Fruit fly (Drosophila melanogaster) whole organism, embryonic: Measurements from ENCODE around the gene Crtc.

ENCODE experiments used
- B-H1 ChIP-seq: fragments of 200-800 bp; sonication (Bioruptor generic); IDR thresholded peaks from 3 replicates; pipeline ENCODE4 v1.3.6; 2022; ENCODE audit warnings: missing biosample characterization, missing genetic modification characterization
- Blimp-1 ChIP-seq: fragments of 200-800 bp; sonication (Bioruptor generic); optimal IDR thresholded peaks from 3 replicates; lab custom pipeline; 2018; ENCODE audit warnings: missing biosample characterization, missing genetic modification characterization, mild to moderate bottlenecking, moderate library complexity, missing genetic modification reagents
- CG10274 ChIP-seq: fragments of 200-800 bp; sonication (Bioruptor generic); optimal IDR thresholded peaks from 3 replicates; lab custom pipeline; 2017; ENCODE audit warnings: missing biosample characterization, mild to moderate bottlenecking, missing genetic modification characterization
- CG10366 ChIP-seq: fragments of 200-800 bp; sonication (Bioruptor generic); IDR thresholded peaks from 2 replicates; pipeline ENCODE4 v1.3.6; 2022; ENCODE audit warnings: missing biosample characterization, missing genetic modification characterization
- CG11247 ChIP-seq: fragments of 200-800 bp; sonication (Bioruptor generic); IDR thresholded peaks from 2 replicates; pipeline ENCODE4 v1.3.6; 2022; ENCODE audit warnings: missing biosample characterization, missing genetic modification characterization
- CG11560 ChIP-seq: fragments of 200-800 bp; sonication (Bioruptor generic); IDR thresholded peaks from 3 replicates; pipeline ENCODE4 v1.3.6; 2022; ENCODE audit warnings: missing biosample characterization, missing genetic modification characterization
- CG12104 ChIP-seq: fragments of 200-800 bp; sonication (Bioruptor generic); optimal IDR thresholded peaks from 3 replicates; lab custom pipeline; 2016; ENCODE audit warnings: missing biosample characterization, missing genetic modification characterization
- CG13424 ChIP-seq: fragments of 200-800 bp; sonication (Bioruptor generic); optimal IDR thresholded peaks from 2 replicates; lab custom pipeline; 2019; ENCODE audit warnings: missing biosample characterization, mild to moderate bottlenecking, missing genetic modification characterization, moderate library complexity
- CG14014 ChIP-seq: fragments of 200-800 bp; sonication (Bioruptor generic); IDR thresholded peaks from 2 replicates; pipeline ENCODE4 v1.3.6; 2022; ENCODE audit warnings: missing biosample characterization, missing genetic modification characterization
- CG15601 ChIP-seq: fragments of 200-800 bp; sonication (Bioruptor generic); optimal IDR thresholded peaks from 3 replicates; lab custom pipeline; 2019; ENCODE audit warnings: missing biosample characterization, mild to moderate bottlenecking, missing genetic modification characterization, moderate library complexity
- CG16779 ChIP-seq: fragments of 200-800 bp; sonication (Bioruptor generic); IDR thresholded peaks from 2 replicates; pipeline ENCODE4 v1.3.6; 2022; ENCODE audit warnings: missing biosample characterization, missing genetic modification characterization
- CG18476 ChIP-seq: fragments of 200-800 bp; sonication (Bioruptor generic); optimal IDR thresholded peaks from 2 replicates; lab custom pipeline; 2016; ENCODE audit warnings: missing biosample characterization, mild to moderate bottlenecking, missing genetic modification characterization
- CG2712 ChIP-seq: fragments of 200-800 bp; optimal IDR thresholded peaks from 3 replicates; lab custom pipeline; 2019; ENCODE audit warnings: missing biosample characterization, mild to moderate bottlenecking, missing genetic modification characterization, moderate library complexity
- CG2875 ChIP-seq: fragments of 200-800 bp; sonication (Bioruptor generic); optimal IDR thresholded peaks from 2 replicates; lab custom pipeline; 2017; ENCODE audit warnings: missing biosample characterization, mild to moderate bottlenecking, missing genetic modification characterization, missing genetic modification reagents
- CG31224 ChIP-seq: fragments of 200-800 bp; sonication (Bioruptor generic); IDR thresholded peaks from 2 replicates; pipeline ENCODE4 v1.3.6; 2022; ENCODE audit warnings: missing biosample characterization, missing genetic modification characterization
- CG4282 ChIP-seq: fragments of 200-800 bp; sonication (Bioruptor generic); optimal IDR thresholded peaks from 2 replicates; lab custom pipeline; 2016; ENCODE audit warnings: missing biosample characterization, missing genetic modification characterization
- CG43689 ChIP-seq: fragments of 200-800 bp; sonication (Bioruptor generic); IDR thresholded peaks from 2 replicates; pipeline ENCODE4 v1.3.6; 2022; ENCODE audit warnings: missing biosample characterization, missing genetic modification characterization
- CG4404 ChIP-seq: fragments of 200-800 bp; sonication (Bioruptor generic); IDR thresholded peaks from 2 replicates; pipeline ENCODE4 v1.3.6; 2022; ENCODE audit warnings: missing biosample characterization, missing genetic modification characterization
- CG8924 ChIP-seq: fragments of 200-800 bp; optimal IDR thresholded peaks from 3 replicates; lab custom pipeline; 2019; ENCODE audit warnings: missing biosample characterization, mild to moderate bottlenecking, missing genetic modification characterization, moderate library complexity
- Dbx ChIP-seq: fragments of 200-800 bp; sonication (Bioruptor generic); IDR thresholded peaks from 3 replicates; pipeline ENCODE4 v1.3.6; 2022; ENCODE audit warnings: missing biosample characterization, missing genetic modification characterization
- Dll ChIP-seq: fragments of 200-800 bp; sonication (Bioruptor generic); IDR thresholded peaks from 4 replicates; pipeline ENCODE4 v1.3.6; 2022; ENCODE audit warnings: missing biosample characterization, missing genetic modification characterization; ENCODE audit not compliant: partially characterized antibody
- ERR ChIP-seq: fragments of 200-800 bp; sonication (Bioruptor generic); optimal IDR thresholded peaks from 2 replicates; lab custom pipeline; 2016; ENCODE audit warnings: missing biosample characterization, missing genetic modification characterization
- Hmx ChIP-seq: fragments of 200-800 bp; sonication (Bioruptor generic); optimal IDR thresholded peaks from 2 replicates; lab custom pipeline; 2016; ENCODE audit warnings: missing biosample characterization, missing genetic modification characterization
- Kr ChIP-seq: fragments of 200-800 bp; sonication (Bioruptor generic); optimal IDR thresholded peaks from 2 replicates; lab custom pipeline; 2017; ENCODE audit warnings: missing biosample characterization, mild to moderate bottlenecking, missing genetic modification characterization
- Lhr ChIP-seq: fragments of 200-800 bp; sonication (Bioruptor generic); optimal IDR thresholded peaks from 3 replicates; lab custom pipeline; 2017; ENCODE audit warnings: mild to moderate bottlenecking, missing biosample characterization, missing genetic modification reagents, missing genetic modification characterization
- MTF-1 ChIP-seq: fragments of 200-800 bp; sonication (Bioruptor generic); optimal IDR thresholded peaks from 2 replicates; lab custom pipeline; 2018; ENCODE audit warnings: missing biosample characterization, mild to moderate bottlenecking, missing genetic modification characterization, borderline replicate concordance
- NC2α ChIP-seq: fragments of 200-800 bp; sonication (Bioruptor generic); optimal IDR thresholded peaks from 2 replicates; lab custom pipeline; 2016; ENCODE audit warnings: missing biosample characterization, missing genetic modification characterization
- NC2β ChIP-seq: fragments of 200-800 bp; sonication (Bioruptor generic); optimal IDR thresholded peaks from 2 replicates; lab custom pipeline; 2016; ENCODE audit warnings: missing biosample characterization, missing genetic modification characterization
- Rx ChIP-seq: fragments of 200-800 bp; sonication (Bioruptor generic); IDR thresholded peaks from 2 replicates; pipeline ENCODE4 v1.3.6; 2022; ENCODE audit warnings: missing biosample characterization, missing genetic modification characterization
- Taf1 ChIP-seq: fragments of 200-800 bp; sonication (Bioruptor generic); IDR thresholded peaks from 2 replicates; pipeline ENCODE4 v1.3.6; 2022; ENCODE audit warnings: missing biosample characterization, missing genetic modification characterization
- Trl ChIP-seq, 3 experiments: fragments of >200 bp in 2 of 3; fragments of 200-800 bp in 1 of 3; sonication (Bioruptor generic) in 1 of 3; optimal IDR thresholded peaks; 2 replicates in 1 of 3; 3 replicates in 2 of 3; lab custom pipeline; 2016 to 2017; ENCODE audit warnings: missing biosample characterization in 1 of 3, missing genetic modification characterization in 1 of 3
- amos ChIP-seq: fragments of 200-800 bp; sonication (Bioruptor generic); IDR thresholded peaks from 2 replicates; pipeline ENCODE4 v1.3.6; 2022; ENCODE audit warnings: missing biosample characterization, missing genetic modification characterization; ENCODE audit not compliant: partially characterized antibody
- ase ChIP-seq: fragments of 200-800 bp; sonication (Bioruptor generic); IDR thresholded peaks from 3 replicates; pipeline ENCODE4 v1.3.6; 2022; ENCODE audit warnings: missing biosample characterization, missing genetic modification characterization
- br ChIP-seq: fragments of >200 bp; optimal IDR thresholded peaks from 2 replicates; lab custom pipeline; 2017
- bsh ChIP-seq, 2 experiments: fragments of 200-800 bp; sonication (Bioruptor generic); optimal IDR thresholded peaks; 2 replicates each; lab custom pipeline; 2017 to 2018; ENCODE audit warnings: mild to moderate bottlenecking in 2 of 2, missing biosample characterization in 2 of 2, missing genetic modification characterization in 2 of 2, moderate library complexity in 1 of 2
- chm ChIP-seq: fragments of 200-800 bp; sonication (Bioruptor generic); IDR thresholded peaks from 2 replicates; pipeline ENCODE4 v1.3.6; 2022; ENCODE audit warnings: missing biosample characterization, missing genetic modification characterization
- ci ChIP-seq: fragments of 200-800 bp; sonication (Bioruptor generic); IDR thresholded peaks from 3 replicates; pipeline ENCODE4 v1.3.6; 2022; ENCODE audit warnings: missing biosample characterization, missing genetic modification characterization
- corto ChIP-seq: fragments of 200-800 bp; sonication (Bioruptor generic); optimal IDR thresholded peaks from 2 replicates; lab custom pipeline; 2016; ENCODE audit warnings: missing biosample characterization, mild to moderate bottlenecking, missing genetic modification characterization, moderate library complexity
- dati ChIP-seq: fragments of 200-800 bp; sonication (Bioruptor generic); IDR thresholded peaks from 2 replicates; pipeline ENCODE4 v1.3.6; 2022; ENCODE audit warnings: missing biosample characterization, missing genetic modification characterization
- dmrt99B ChIP-seq: fragments of 200-800 bp; sonication (Bioruptor generic); optimal IDR thresholded peaks from 2 replicates; lab custom pipeline; 2018; ENCODE audit warnings: missing biosample characterization, mild to moderate bottlenecking, missing genetic modification characterization, moderate library complexity
- gfzf ChIP-seq: fragments of 200-800 bp; sonication (Bioruptor generic); optimal IDR thresholded peaks from 2 replicates; lab custom pipeline; 2016; ENCODE audit warnings: missing biosample characterization, mild to moderate bottlenecking, missing genetic modification characterization, moderate library complexity
- gro ChIP-seq: fragments of 200-800 bp; sonication (Bioruptor generic); optimal IDR thresholded peaks from 2 replicates; lab custom pipeline; 2016; ENCODE audit warnings: missing biosample characterization, missing genetic modification characterization
- kni ChIP-seq: fragments of 200-800 bp; sonication (Bioruptor generic); optimal IDR thresholded peaks from 3 replicates; lab custom pipeline; 2017; ENCODE audit warnings: mild to moderate bottlenecking, missing biosample characterization, missing genetic modification reagents, missing genetic modification characterization
- lilli ChIP-seq: fragments of 200-800 bp; sonication (Bioruptor generic); optimal IDR thresholded peaks from 3 replicates; lab custom pipeline; 2016; ENCODE audit warnings: missing biosample characterization, missing genetic modification characterization
- pho ChIP-seq: fragments of 200-800 bp; sonication (Bioruptor generic); optimal IDR thresholded peaks from 2 replicates; lab custom pipeline; 2016; ENCODE audit warnings: missing biosample characterization, missing genetic modification characterization
- run ChIP-seq: fragments of 200-800 bp; sonication (Bioruptor generic); optimal IDR thresholded peaks from 3 replicates; lab custom pipeline; 2018; ENCODE audit warnings: missing biosample characterization, mild to moderate bottlenecking, missing genetic modification characterization
- slou ChIP-seq: fragments of 200-800 bp; sonication (Bioruptor generic); optimal IDR thresholded peaks from 3 replicates; lab custom pipeline; 2016; ENCODE audit warnings: missing biosample characterization, missing genetic modification characterization
- sna ChIP-seq: fragments of 200-800 bp; sonication (Bioruptor generic); IDR thresholded peaks from 2 replicates; pipeline ENCODE4 v1.3.6; 2022; ENCODE audit warnings: missing biosample characterization, missing genetic modification characterization; ENCODE audit not compliant: partially characterized antibody
- so ChIP-seq: fragments of 200-800 bp; sonication (Bioruptor generic); IDR thresholded peaks from 3 replicates; pipeline ENCODE4 v1.3.6; 2022; ENCODE audit warnings: missing biosample characterization, missing genetic modification characterization
- tup ChIP-seq: fragments of 200-800 bp; sonication (Bioruptor generic); optimal IDR thresholded peaks from 2 replicates; lab custom pipeline; 2016; ENCODE audit warnings: missing biosample characterization, mild to moderate bottlenecking, missing genetic modification characterization, moderate library complexity
- usp ChIP-seq: fragments of >200 bp; optimal IDR thresholded peaks from 2 replicates; lab custom pipeline; 2017; ENCODE audit warnings: missing biosample characterization, missing genetic modification characterization

Crtc gene

dm6 chr3L:17655837-17656308 lies 13.2 kb downstream of the Crtc start (continued):
- no peak for TF ChIP-seq br (lab: Kevin White, UChicago)
- TF ChIP-seq Blimp-1 (GFP tag; lab: Kevin White, UChicago), result peak; percentile 25
- TF ChIP-seq CG11560, result no peak
- no peak for TF ChIP-seq Hmx (GFP tag; lab: Kevin White, UChicago)
- 0 out of 2 replicates have a peak, but pooled peaks have one; percentile 38 for TF ChIP-seq CG16779 (GFP tag; lab: Robert Waterston, UW)
- TF ChIP-seq CG15601, result no peak
- no peak for TF ChIP-seq Dll (GFP tag; lab: Robert Waterston, UW)
- TF ChIP-seq NC2β (GFP tag; lab: Kevin White, UChicago), result no peak
- peak; percentile 26 for TF ChIP-seq dmrt99B
- TF ChIP-seq CG18476, result no peak
- TF ChIP-seq corto (GFP tag; lab: Kevin White, UChicago), result no peak
- no peak for TF ChIP-seq Kr
- peak; percentile 6 for TF ChIP-seq CG4282
- TF ChIP-seq B-H1 (GFP tag; lab: Robert Waterston, UW), result no peak; the same call in 2 of the 3 replicates
- no peak for TF ChIP-seq kni (GFP tag; lab: Kevin White, UChicago)
- TF ChIP-seq pho (GFP tag; lab: Kevin White, UChicago), result peak; percentile 32
- no peak for TF ChIP-seq CG2875 (GFP tag; lab: Kevin White, UChicago)
- TF ChIP-seq CG14014 (GFP tag; lab: Robert Waterston, UW), result peak; percentile 27; the same call in 1 of the 2 replicates
- no peak for TF ChIP-seq CG10366 (GFP tag; lab: Robert Waterston, UW)
- TF ChIP-seq CG31224 (GFP tag; lab: Robert Waterston, UW), result peak; percentile 43; the same call in 1 of the 2 replicates
- no peak for TF ChIP-seq usp (GFP tag; lab: Kevin White, UChicago)
- TF ChIP-seq Lhr, result peak; percentile 0
- no peak for TF ChIP-seq Rx (GFP tag; lab: Robert Waterston, UW)
- TF ChIP-seq ci (GFP tag; lab: Robert Waterston, UW), result peak; percentile 74; the same call in 2 of the 3 replicates
- TF ChIP-seq dati (GFP tag; lab: Robert Waterston, UW), result no peak
- no peak for TF ChIP-seq CG12104 (GFP tag; lab: Kevin White, UChicago)
- 0 out of 3 replicates have a peak, but pooled peaks have one; percentile 51 for TF ChIP-seq Dbx (GFP tag; lab: Robert Waterston, UW)
- no peak for TF ChIP-seq CG2712 (tag; lab: Kevin White, UChicago)
- TF ChIP-seq NC2α, result no peak
- 0 out of 3 replicates have a peak, but pooled peaks have one; percentile 15 for TF ChIP-seq ase
- TF ChIP-seq CG13424, result peak; percentile 39
- TF ChIP-seq tup (GFP tag; lab: Kevin White, UChicago), result no peak
- TF ChIP-seq CG8924 (tag; lab: Kevin White, UChicago), result peak; percentile 13
- no peak for TF ChIP-seq Taf1 (GFP tag; lab: Robert Waterston, UW)
- TF ChIP-seq lilli (GFP tag; lab: Kevin White, UChicago), result no peak
- no peak for TF ChIP-seq ERR
- no peak for TF ChIP-seq CG11247 (GFP tag; lab: Robert Waterston, UW)
- TF ChIP-seq sna, result no peak
- TF ChIP-seq so (GFP tag; lab: Robert Waterston, UW), result peak; percentile 49; the same call in 2 of the 3 replicates
- no peak for TF ChIP-seq CG4404
- no peak for TF ChIP-seq Trl (optimal IDR thresholded peaks at IDR 0.05; lab: Kevin White, UChicago)
- TF ChIP-seq Trl (GFP tag; optimal IDR thresholded peaks at IDR 0.05; lab: Kevin White, UChicago), result no peak
- TF ChIP-seq gro (GFP tag; lab: Kevin White, UChicago), result no peak
- TF ChIP-seq chm (GFP tag; lab: Robert Waterston, UW), result no peak
- no peak for TF ChIP-seq gfzf
- TF ChIP-seq CG10274 (GFP tag; lab: Kevin White, UChicago), result peak; percentile 33
- TF ChIP-seq slou, result no peak
- TF ChIP-seq run (tag; lab: Kevin White, UChicago), result no peak
- peak; percentile 52 for TF ChIP-seq MTF-1 (GFP tag; lab: Kevin White, UChicago)
- peak in 1 of 2 experiments; percentile 20 for TF ChIP-seq bsh (GFP tag; optimal IDR thresholded peaks at IDR 0.05; lab: Kevin White, UChicago)
- TF ChIP-seq amos (GFP tag; lab: Robert Waterston, UW), result no peak; the same call in 1 of the 2 replicates
- no peak for TF ChIP-seq CG43689 (GFP tag; lab: Robert Waterston, UW)
